Worm (Caenorhabditis elegans): ENCODE measurements around the gene sdz-24.

- no peak for TF ChIP-seq elt-1 (tag; optimal IDR thresholded peaks at IDR 0.05)
- TF ChIP-seq F13H6.1 (tag; optimal IDR thresholded peaks at IDR 0.05): peak; percentile 29
- TF ChIP-seq lin-13 (GFP tag; optimal IDR thresholded peaks at IDR 0.05): peak; percentile 33
- TF ChIP-seq nhr-10 (tag; optimal IDR thresholded peaks at IDR 0.05): no peak
- no peak for TF ChIP-seq zag-1 (tag; optimal IDR thresholded peaks at IDR 0.05)
- TF ChIP-seq dmd-4 (tag; optimal IDR thresholded peaks at IDR 0.05): no peak
- TF ChIP-seq lsy-2 (tag; optimal IDR thresholded peaks at IDR 0.05): no peak
- no peak for TF ChIP-seq unc-39 (tag; optimal IDR thresholded peaks at IDR 0.05)
- no peak for TF ChIP-seq egl-27 (tag; optimal IDR thresholded peaks at IDR 0.05)
- no peak for TF ChIP-seq lin-39 (tag; optimal IDR thresholded peaks at IDR 0.05)
- TF ChIP-seq elt-3 (tag; optimal IDR thresholded peaks at IDR 0.05): no peak
Observed at ce11 chrII:622478-622877, 36.0 kb upstream of the sdz-24 start.

All from whole organism, L2 larva.